Fruit fly (Drosophila melanogaster) whole organism, embryonic: ENCODE data around the gene Shaw.

ENCODE experiments used
- ATbp ChIP-seq: fragments of 200-800 bp; sonication (Bioruptor generic); optimal IDR thresholded peaks from 2 replicates; lab custom pipeline; 2017; ENCODE audit warnings: missing biosample characterization, mild to moderate bottlenecking, missing genetic modification characterization, missing genetic modification reagents
- Atf3 ChIP-seq: fragments of 200-800 bp; sonication (Bioruptor generic); optimal IDR thresholded peaks from 3 replicates; lab custom pipeline; 2016; ENCODE audit warnings: missing biosample characterization, missing genetic modification characterization
- Blimp-1 ChIP-seq: fragments of 200-800 bp; sonication (Bioruptor generic); optimal IDR thresholded peaks from 3 replicates; lab custom pipeline; 2018; ENCODE audit warnings: missing biosample characterization, missing genetic modification characterization, mild to moderate bottlenecking, moderate library complexity, missing genetic modification reagents
- CG10147 ChIP-seq: fragments of 200-800 bp; sonication (Bioruptor generic); optimal IDR thresholded peaks from 2 replicates; lab custom pipeline; 2019; ENCODE audit warnings: missing biosample characterization, mild to moderate bottlenecking, missing genetic modification characterization, moderate library complexity
- CG11093 ChIP-seq: fragments of 200-800 bp; sonication (Bioruptor generic); IDR thresholded peaks from 3 replicates; pipeline ENCODE4 v1.3.6; 2022; ENCODE audit warnings: missing biosample characterization, missing genetic modification characterization
- CG11723 ChIP-seq: fragments of 200-800 bp; sonication (Bioruptor generic); optimal IDR thresholded peaks from 2 replicates; lab custom pipeline; 2017; ENCODE audit warnings: missing biosample characterization, mild to moderate bottlenecking, missing genetic modification characterization
- CG12071 ChIP-seq: fragments of 200-800 bp; sonication (Bioruptor generic); optimal IDR thresholded peaks from 3 replicates; lab custom pipeline; 2018; ENCODE audit warnings: missing biosample characterization, mild to moderate bottlenecking, missing genetic modification characterization
- CG13123 ChIP-seq: fragments of 200-800 bp; sonication (Bioruptor generic); optimal IDR thresholded peaks from 2 replicates; lab custom pipeline; 2016; ENCODE audit warnings: missing biosample characterization, missing genetic modification characterization
- CG14667 ChIP-seq: fragments of 200-800 bp; sonication (Bioruptor generic); IDR thresholded peaks from 2 replicates; pipeline ENCODE4 v1.3.6; 2022; ENCODE audit warnings: missing biosample characterization, missing genetic modification characterization
- CG15073 ChIP-seq: fragments of 200-800 bp; sonication (Bioruptor generic); optimal IDR thresholded peaks from 2 replicates; lab custom pipeline; 2016; ENCODE audit warnings: missing biosample characterization, missing genetic modification characterization
- CG18262 ChIP-seq: fragments of 200-800 bp; optimal IDR thresholded peaks from 3 replicates; lab custom pipeline; 2019; ENCODE audit warnings: missing biosample characterization, mild to moderate bottlenecking, missing genetic modification characterization, moderate library complexity
- CG18764 ChIP-seq: fragments of 200-800 bp; sonication (Bioruptor generic); optimal IDR thresholded peaks from 3 replicates; lab custom pipeline; 2016; ENCODE audit warnings: missing biosample characterization, missing genetic modification characterization
- CG33557 ChIP-seq: fragments of 200-800 bp; sonication (Bioruptor generic); optimal IDR thresholded peaks from 2 replicates; lab custom pipeline; 2019; ENCODE audit warnings: missing biosample characterization, mild to moderate bottlenecking, missing genetic modification characterization, moderate library complexity
- CG6683 ChIP-seq: fragments of 200-800 bp; sonication (Bioruptor generic); optimal IDR thresholded peaks from 2 replicates; lab custom pipeline; 2017; ENCODE audit warnings: missing biosample characterization, mild to moderate bottlenecking, missing genetic modification characterization, missing genetic modification reagents
- CG7271 ChIP-seq: fragments of 200-800 bp; sonication (Bioruptor generic); optimal IDR thresholded peaks from 2 replicates; lab custom pipeline; 2018; ENCODE audit warnings: missing biosample characterization, mild to moderate bottlenecking, missing genetic modification characterization, moderate library complexity
- CG8290 ChIP-seq, 3 experiments: fragments of 200-800 bp; sonication (Bioruptor generic); optimal IDR thresholded peaks; 2 replicates each; lab custom pipeline; 2016 to 2019; ENCODE audit warnings: missing biosample characterization in 3 of 3, missing genetic modification characterization in 3 of 3, mild to moderate bottlenecking in 2 of 3, moderate library complexity in 1 of 3
- CG8359 ChIP-seq: fragments of 200-800 bp; sonication (Bioruptor generic); optimal IDR thresholded peaks from 2 replicates; lab custom pipeline; 2017; ENCODE audit warnings: missing biosample characterization, mild to moderate bottlenecking, missing genetic modification characterization, borderline replicate concordance
- CG8478 ChIP-seq: fragments of >200 bp; optimal IDR thresholded peaks from 2 replicates; lab custom pipeline; 2018
- CG9932 ChIP-seq: fragments of 200-800 bp; sonication (Bioruptor generic); IDR thresholded peaks from 2 replicates; pipeline ENCODE4 v1.3.6; 2022; ENCODE audit warnings: missing biosample characterization, missing genetic modification characterization
- CoRest ChIP-seq: fragments of 200-800 bp; sonication (Bioruptor generic); optimal IDR thresholded peaks from 3 replicates; lab custom pipeline; 2018; ENCODE audit warnings: missing biosample characterization, mild to moderate bottlenecking, missing genetic modification characterization, moderate library complexity
- D19A ChIP-seq: fragments of 200-800 bp; optimal IDR thresholded peaks from 3 replicates; lab custom pipeline; 2019; ENCODE audit warnings: missing biosample characterization, mild to moderate bottlenecking, missing genetic modification characterization, moderate library complexity
- E2f1 ChIP-seq: fragments of 200-800 bp; sonication (Bioruptor generic); IDR thresholded peaks from 2 replicates; pipeline ENCODE4 v1.3.6; 2022; ENCODE audit warnings: missing biosample characterization, missing genetic modification characterization
- E2f2 ChIP-seq: fragments of 200-800 bp; sonication (Bioruptor generic); IDR thresholded peaks from 2 replicates; pipeline ENCODE4 v1.3.6; 2022; ENCODE audit warnings: missing biosample characterization, missing genetic modification characterization
- Elba2 ChIP-seq: fragments of 200-800 bp; sonication (Bioruptor generic); optimal IDR thresholded peaks from 3 replicates; lab custom pipeline; 2016; ENCODE audit warnings: missing biosample characterization, missing genetic modification characterization
- Hr51 ChIP-seq, 2 experiments: fragments of 200-800 bp; sonication (Bioruptor generic); optimal IDR thresholded peaks; 2 replicates in 1 of 2; 3 replicates in 1 of 2; lab custom pipeline; 2016 to 2018; ENCODE audit warnings: missing biosample characterization in 2 of 2, missing genetic modification characterization in 2 of 2, mild to moderate bottlenecking in 1 of 2, moderate library complexity in 1 of 2
- Oli ChIP-seq: fragments of 200-800 bp; sonication (Bioruptor generic); optimal IDR thresholded peaks from 2 replicates; lab custom pipeline; 2018; ENCODE audit warnings: missing biosample characterization, mild to moderate bottlenecking, missing genetic modification characterization, moderate library complexity
- Pdp1 ChIP-seq, 2 experiments: fragments of 200-800 bp; sonication (Bioruptor generic); optimal IDR thresholded peaks; 3 replicates each; lab custom pipeline; 2016; ENCODE audit warnings: missing biosample characterization in 2 of 2, missing genetic modification characterization in 2 of 2, mild to moderate bottlenecking in 1 of 2, moderate library complexity in 1 of 2
- abd-A ChIP-seq: fragments of 200-800 bp; sonication (Bioruptor generic); optimal IDR thresholded peaks from 3 replicates; lab custom pipeline; 2019; ENCODE audit warnings: missing biosample characterization, mild to moderate bottlenecking, missing genetic modification characterization, moderate library complexity
- ara ChIP-seq: fragments of 200-800 bp; sonication (Bioruptor generic); IDR thresholded peaks from 2 replicates; pipeline ENCODE4 v1.3.6; 2022; ENCODE audit warnings: missing biosample characterization, missing genetic modification characterization
- crol ChIP-seq: fragments of 200-800 bp; sonication (Bioruptor generic); IDR thresholded peaks from 2 replicates; pipeline ENCODE4 v1.3.6; 2022; ENCODE audit warnings: missing biosample characterization, missing genetic modification characterization
- dysf ChIP-seq: fragments of 200-800 bp; sonication (Bioruptor generic); IDR thresholded peaks from 3 replicates; pipeline ENCODE4 v1.3.6; 2022; ENCODE audit warnings: missing biosample characterization, missing genetic modification characterization
- ewg ChIP-seq: fragments of 200-800 bp; sonication (Bioruptor generic); optimal IDR thresholded peaks from 3 replicates; lab custom pipeline; 2017; ENCODE audit warnings: mild to moderate bottlenecking, missing biosample characterization, missing genetic modification reagents, missing genetic modification characterization
- eyg ChIP-seq: fragments of 200-800 bp; sonication (Bioruptor generic); optimal IDR thresholded peaks from 3 replicates; lab custom pipeline; 2016; ENCODE audit warnings: missing biosample characterization, missing genetic modification characterization
- gem ChIP-seq: fragments of 200-800 bp; sonication (Bioruptor generic); optimal IDR thresholded peaks from 2 replicates; lab custom pipeline; 2019; ENCODE audit warnings: missing biosample characterization, mild to moderate bottlenecking, missing genetic modification characterization, moderate library complexity
- h ChIP-seq: fragments of >200 bp; optimal IDR thresholded peaks from 2 replicates; lab custom pipeline; 2017
- kay ChIP-seq: fragments of 200-800 bp; sonication (Bioruptor generic); optimal IDR thresholded peaks from 2 replicates; lab custom pipeline; 2016; ENCODE audit warnings: missing biosample characterization, missing genetic modification characterization
- lab ChIP-seq: fragments of 200-800 bp; sonication (Bioruptor generic); optimal IDR thresholded peaks from 3 replicates; lab custom pipeline; 2017; ENCODE audit warnings: missing biosample characterization, missing genetic modification characterization, mild to moderate bottlenecking, moderate library complexity, missing genetic modification reagents
- lbe ChIP-seq: fragments of 200-800 bp; sonication (Bioruptor generic); optimal IDR thresholded peaks from 2 replicates; lab custom pipeline; 2016; ENCODE audit warnings: missing biosample characterization, mild to moderate bottlenecking, missing genetic modification characterization
- mam ChIP-seq: fragments of 200-800 bp; sonication (Bioruptor generic); optimal IDR thresholded peaks from 3 replicates; lab custom pipeline; 2016; ENCODE audit warnings: missing biosample characterization, missing genetic modification characterization
- otp ChIP-seq: fragments of 200-800 bp; sonication (Bioruptor generic); IDR thresholded peaks from 3 replicates; pipeline ENCODE4, ENCODE4 v1.3.6; 2022; ENCODE audit warnings: missing biosample characterization, missing genetic modification characterization
- psq ChIP-seq: fragments of 200-800 bp; sonication (Bioruptor generic); optimal IDR thresholded peaks from 2 replicates; lab custom pipeline; 2017; ENCODE audit warnings: missing biosample characterization, missing genetic modification characterization
- sc ChIP-seq, 3 experiments: fragments of >200 bp in 2 of 3; fragments of 200-800 bp in 1 of 3; sonication (Bioruptor generic) in 1 of 3; optimal IDR thresholded peaks; 2 replicates in 2 of 3; 3 replicates in 1 of 3; lab custom pipeline; 2017; ENCODE audit warnings: mild to moderate bottlenecking in 1 of 3, missing biosample characterization in 1 of 3, missing genetic modification characterization in 1 of 3, missing genetic modification reagents in 1 of 3
- schlank ChIP-seq: fragments of 200-800 bp; sonication (Bioruptor generic); optimal IDR thresholded peaks from 2 replicates; lab custom pipeline; 2018; ENCODE audit warnings: missing biosample characterization, mild to moderate bottlenecking, missing genetic modification characterization
- sens ChIP-seq: fragments of 200-800 bp; sonication (Bioruptor generic); peaks from one replicate; lab custom pipeline; 2016; ENCODE audit warnings: missing biosample characterization, missing genetic modification characterization
- sima ChIP-seq: fragments of 200-800 bp; sonication (Bioruptor generic); optimal IDR thresholded peaks from 2 replicates; lab custom pipeline; 2016; ENCODE audit warnings: missing biosample characterization, missing genetic modification characterization
- trem ChIP-seq: fragments of 200-800 bp; optimal IDR thresholded peaks from 3 replicates; lab custom pipeline; 2019; ENCODE audit warnings: missing biosample characterization, mild to moderate bottlenecking, missing genetic modification characterization, moderate library complexity
- zen2 ChIP-seq: fragments of 200-800 bp; sonication (Bioruptor generic); IDR thresholded peaks from 3 replicates; pipeline ENCODE4 v1.3.6; 2022; ENCODE audit warnings: missing biosample characterization, missing genetic modification characterization; ENCODE audit not compliant: partially characterized antibody

The Shaw gene

DNA sequence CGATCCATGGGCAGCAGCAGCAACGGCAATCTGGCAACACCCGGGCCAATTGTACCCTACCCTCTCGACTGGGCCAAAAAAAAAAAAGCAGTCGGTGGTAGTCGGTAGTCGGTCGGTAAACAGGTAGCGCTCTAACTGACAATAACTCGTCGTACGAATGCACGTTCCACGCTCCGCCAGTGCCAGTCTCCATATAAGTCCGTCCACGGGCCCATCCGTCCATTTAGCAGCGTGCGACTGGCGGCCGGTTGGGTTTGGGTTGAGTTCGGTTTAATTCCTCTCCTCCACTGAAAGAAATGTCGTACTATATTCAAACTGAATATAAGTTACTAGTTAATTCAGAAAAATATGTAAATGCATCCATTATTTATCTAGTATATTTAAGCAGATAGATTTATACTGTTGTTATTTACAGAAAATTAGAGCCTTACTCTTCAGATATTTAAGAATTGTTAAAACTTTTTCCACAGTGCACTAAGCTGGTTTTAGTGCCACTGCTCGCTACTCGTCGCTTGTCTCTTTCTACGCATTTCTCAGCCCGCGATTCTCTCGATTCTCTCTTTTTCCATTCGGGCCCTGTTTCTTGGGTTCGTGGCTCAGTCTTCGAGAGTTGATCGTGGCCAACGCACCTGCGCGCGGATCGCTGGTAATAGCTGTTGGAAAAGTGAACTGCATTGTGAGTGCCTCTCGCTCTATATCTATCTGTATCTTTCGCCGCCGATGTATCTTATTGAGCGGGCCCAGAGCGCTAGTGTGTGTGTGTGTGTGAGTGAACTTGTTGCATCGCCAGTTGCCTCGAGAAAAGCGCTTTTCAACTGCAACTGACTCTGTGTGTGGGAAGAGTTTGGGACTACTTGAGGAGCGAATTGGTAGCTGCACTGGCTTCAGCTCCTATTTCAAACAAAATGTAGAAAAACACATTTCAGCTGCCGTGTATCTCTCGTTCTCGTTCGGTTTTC lies 53.4 kb downstream of the Shaw start, which contains the start of gene bowl (continued):
- peak; percentile 95 for TF ChIP-seq Elba2 (GFP tag; lab: Kevin White, UChicago)
- TF ChIP-seq kay (GFP tag; lab: Kevin White, UChicago): peak; percentile 96
- peak; percentile 95 for TF ChIP-seq otp
- TF ChIP-seq Hr51 (GFP tag; optimal IDR thresholded peaks at IDR 0.05; lab: Kevin White, UChicago): peak; percentile 96 to 98
- TF ChIP-seq sima (GFP tag; lab: Kevin White, UChicago): peak; percentile 77
- peak; percentile 94 for TF ChIP-seq CG14667 (GFP tag; lab: Robert Waterston, UW)
- TF ChIP-seq CG18764 (GFP tag; lab: Kevin White, UChicago): peak; percentile 84
- peak; percentile 91 for TF ChIP-seq ewg (GFP tag; lab: Kevin White, UChicago)
- peak; percentile 92 for TF ChIP-seq mam (GFP tag; lab: Kevin White, UChicago)
- TF ChIP-seq abd-A (tag; lab: Kevin White, UChicago): peak; percentile 44
- TF ChIP-seq eyg (GFP tag; lab: Kevin White, UChicago): peak; percentile 75
- TF ChIP-seq Blimp-1 (GFP tag; lab: Kevin White, UChicago): peak; percentile 89
- peak; percentile 91 for TF ChIP-seq psq (GFP tag; lab: Kevin White, UChicago)
- TF ChIP-seq zen2 (GFP tag; lab: Robert Waterston, UW): 0 out of 3 replicates have a peak, but pooled peaks have one; percentile 47
- peak; percentile 92 for TF ChIP-seq CoRest (tag; lab: Kevin White, UChicago)
- TF ChIP-seq schlank (tag; lab: Kevin White, UChicago): peak; percentile 69
- peak; percentile 97 for TF ChIP-seq E2f1 (GFP tag; lab: Robert Waterston, UW)
- no peak for TF ChIP-seq CG8478 (lab: Kevin White, UChicago)
- TF ChIP-seq trem: peak; percentile 90
- TF ChIP-seq E2f2 (GFP tag; lab: Robert Waterston, UW): peak; percentile 84
- TF ChIP-seq Atf3 (GFP tag; lab: Kevin White, UChicago): peak; percentile 92
- TF ChIP-seq h (lab: Kevin White, UChicago): no peak
- TF ChIP-seq ara (GFP tag; lab: Robert Waterston, UW): peak; percentile 97
- TF ChIP-seq CG7271 (tag; lab: Kevin White, UChicago): peak; percentile 84
- peak; percentile 90 for TF ChIP-seq CG11093 (GFP tag; lab: Robert Waterston, UW)
- peak; percentile 64 for TF ChIP-seq CG15073
- TF ChIP-seq CG9932: peak; percentile 97
- TF ChIP-seq Pdp1 (GFP tag; optimal IDR thresholded peaks at IDR 0.05; lab: Kevin White, UChicago): peak; percentile 89 to 92
- peak; percentile 98 for TF ChIP-seq Oli (tag; lab: Kevin White, UChicago)
- TF ChIP-seq gem (tag; lab: Kevin White, UChicago): peak; percentile 99
- TF ChIP-seq CG33557 (GFP tag; lab: Kevin White, UChicago): peak; percentile 97
- peak; percentile 94 for TF ChIP-seq CG8290 (GFP tag; optimal IDR thresholded peaks at IDR 0.05; lab: Kevin White, UChicago)
- TF ChIP-seq CG8290 (tag; optimal IDR thresholded peaks at IDR 0.05; lab: Kevin White, UChicago): peak; percentile 48 to 71
- peak; percentile 98 for TF ChIP-seq dysf (GFP tag; lab: Robert Waterston, UW)
- TF ChIP-seq CG13123 (GFP tag; lab: Kevin White, UChicago): peak; percentile 85
- TF ChIP-seq CG6683: peak; percentile 79
- peak; percentile 68 for TF ChIP-seq CG12071 (GFP tag; lab: Kevin White, UChicago)
- TF ChIP-seq CG10147: peak; percentile 83
- peak; percentile 91 for TF ChIP-seq lbe (GFP tag; lab: Kevin White, UChicago)
- TF ChIP-seq CG8359 (GFP tag; lab: Kevin White, UChicago): peak; percentile 77
- peak; percentile 89 for TF ChIP-seq D19A (tag; lab: Kevin White, UChicago)
- TF ChIP-seq sc (optimal IDR thresholded peaks at IDR 0.05; lab: Kevin White, UChicago): no peak
- TF ChIP-seq sc (GFP tag; optimal IDR thresholded peaks at IDR 0.05; lab: Kevin White, UChicago): peak; percentile 96
- peak; percentile 99 for TF ChIP-seq sens (GFP tag; lab: Kevin White, UChicago)
- peak; percentile 89 for TF ChIP-seq CG11723 (GFP tag; lab: Kevin White, UChicago)
- peak; percentile 96 for TF ChIP-seq CG18262 (tag; lab: Kevin White, UChicago)
- peak; percentile 93 for TF ChIP-seq lab
- TF ChIP-seq ATbp (GFP tag; lab: Kevin White, UChicago): peak; percentile 95
- peak; percentile 82 for TF ChIP-seq crol (GFP tag; lab: Robert Waterston, UW)
